Worm (Caenorhabditis elegans) whole organism, mixed stage, embryonic: ENCODE results near the gene F49E12.7.

ENCODE experiments used
- M03D4.4 ChIP-seq: sonication (generic microtip); optimal IDR thresholded peaks from 2 replicates; lab custom pipeline; 2017; ENCODE audit warnings: mild to moderate bottlenecking, missing genetic modification characterization, missing compliant biosample characterization
- bed-3 ChIP-seq: fragments of 200-800 bp; sonication (Bioruptor generic); optimal IDR thresholded peaks from 3 replicates; lab custom pipeline; 2018; ENCODE audit warnings: mild to moderate bottlenecking, missing genetic modification characterization, moderate library complexity, missing compliant biosample characterization
- blmp-1 ChIP-seq: fragments of 150-350 bp; optimal IDR thresholded peaks from 2 replicates; lab custom pipeline; 2014; ENCODE audit warnings: missing biosample characterization, missing genetic modification characterization
- ceh-39 ChIP-seq: fragments of 150-350 bp; optimal IDR thresholded peaks from 2 replicates; lab custom pipeline; 2014; ENCODE audit warnings: missing biosample characterization, missing genetic modification characterization
- ceh-43 ChIP-seq: fragments of 200-800 bp; sonication (Bioruptor generic); optimal IDR thresholded peaks from 2 replicates; lab custom pipeline; 2018; ENCODE audit warnings: mild to moderate bottlenecking, missing genetic modification characterization, moderate library complexity, missing compliant biosample characterization
- ceh-83 ChIP-seq: fragments of 200-800 bp; sonication (Bioruptor generic); optimal IDR thresholded peaks from 2 replicates; lab custom pipeline; 2018; ENCODE audit warnings: mild to moderate bottlenecking, missing genetic modification characterization, missing compliant biosample characterization
- ces-1 ChIP-seq: fragments of 150-350 bp; optimal IDR thresholded peaks from 2 replicates; lab custom pipeline; 2014; ENCODE audit warnings: missing biosample characterization, missing genetic modification reagents, missing genetic modification characterization
- cnd-1 ChIP-seq: fragments of 200-800 bp; sonication (Bioruptor generic); optimal IDR thresholded peaks from 2 replicates; lab custom pipeline; 2018; ENCODE audit warnings: mild to moderate bottlenecking, missing genetic modification characterization, missing compliant biosample characterization
- drap-1 ChIP-seq: fragments of 200-800 bp; sonication (Bioruptor generic); optimal IDR thresholded peaks from 3 replicates; lab custom pipeline; 2018; ENCODE audit warnings: mild to moderate bottlenecking, missing genetic modification characterization, missing compliant biosample characterization
- elt-1 ChIP-seq: sonication (generic microtip); optimal IDR thresholded peaks from 2 replicates; lab custom pipeline; 2017; ENCODE audit warnings: missing genetic modification characterization, mild to moderate bottlenecking, missing compliant biosample characterization, antibody characterized with exemption, moderate library complexity, borderline replicate concordance; ENCODE audit not compliant: insufficient read depth
- elt-3 ChIP-seq: fragments of 150-350 bp; optimal IDR thresholded peaks from 2 replicates; lab custom pipeline; 2014; ENCODE audit warnings: missing biosample characterization, missing genetic modification characterization
- flh-1 ChIP-seq: fragments of 200-800 bp; sonication (Bioruptor generic); optimal IDR thresholded peaks from 2 replicates; lab custom pipeline; 2018; ENCODE audit warnings: mild to moderate bottlenecking, missing genetic modification characterization, moderate library complexity, missing compliant biosample characterization
- ham-2 ChIP-seq: fragments of 200-800 bp; sonication (Bioruptor generic); optimal IDR thresholded peaks from 2 replicates; lab custom pipeline; 2018; ENCODE audit warnings: mild to moderate bottlenecking, missing genetic modification characterization, missing compliant biosample characterization
- hlh-1 ChIP-seq: fragments of 150-350 bp; optimal IDR thresholded peaks from 2 replicates; lab custom pipeline; 2014; ENCODE audit warnings: missing biosample characterization, missing genetic modification reagents, missing genetic modification characterization
- lin-13 ChIP-seq: fragments of 150-350 bp; optimal IDR thresholded peaks from 2 replicates; lab custom pipeline; 2014; ENCODE audit warnings: missing biosample characterization, missing genetic modification characterization
- lin-32 ChIP-seq: fragments of 200-800 bp; sonication (Bioruptor generic); optimal IDR thresholded peaks from 2 replicates; lab custom pipeline; 2018; ENCODE audit warnings: mild to moderate bottlenecking, missing genetic modification characterization, missing compliant biosample characterization
- lsy-2 ChIP-seq: fragments of 150-350 bp; optimal IDR thresholded peaks from 2 replicates; lab custom pipeline; 2014; ENCODE audit warnings: missing biosample characterization, missing genetic modification characterization
- mep-1 ChIP-seq: fragments of 150-350 bp; optimal IDR thresholded peaks from 2 replicates; lab custom pipeline; 2017; ENCODE audit warnings: missing biosample characterization, missing genetic modification reagents, missing genetic modification characterization, inconsistent platforms
- nhr-12 ChIP-seq: fragments of 150-350 bp; optimal IDR thresholded peaks from 2 replicates; lab custom pipeline; 2014; ENCODE audit warnings: missing biosample characterization, missing genetic modification characterization
- nhr-2 ChIP-seq: fragments of 150-350 bp; optimal IDR thresholded peaks from 2 replicates; lab custom pipeline; 2014; ENCODE audit warnings: missing biosample characterization, missing genetic modification characterization
- nhr-237 ChIP-seq: fragments of 150-350 bp; optimal IDR thresholded peaks from 2 replicates; lab custom pipeline; 2014; ENCODE audit warnings: missing biosample characterization, missing genetic modification characterization
- nhr-28 ChIP-seq: fragments of 150-350 bp; optimal IDR thresholded peaks from 2 replicates; lab custom pipeline; 2014; ENCODE audit warnings: missing biosample characterization, missing genetic modification characterization
- nhr-76 ChIP-seq: sonication (generic microtip); optimal IDR thresholded peaks from 2 replicates; lab custom pipeline; 2017; ENCODE audit warnings: missing biosample characterization, missing genetic modification characterization
- pha-4 ChIP-seq: fragments of 150-350 bp; optimal IDR thresholded peaks from 2 replicates; lab custom pipeline; 2018; ENCODE audit warnings: missing biosample characterization, missing genetic modification reagents, missing genetic modification characterization
- sem-2 ChIP-seq: fragments of 200-800 bp; sonication (Bioruptor generic); optimal IDR thresholded peaks from 2 replicates; lab custom pipeline; 2018; ENCODE audit warnings: mild to moderate bottlenecking, missing genetic modification characterization, missing compliant biosample characterization
- snpc-4 ChIP-seq: fragments of 150-350 bp; optimal IDR thresholded peaks from 2 replicates; lab custom pipeline; 2014; ENCODE audit warnings: missing biosample characterization, missing genetic modification characterization
- sptf-1 ChIP-seq: sonication (generic microtip); optimal IDR thresholded peaks from 2 replicates; lab custom pipeline; 2017; ENCODE audit warnings: mild to moderate bottlenecking, missing genetic modification characterization, moderate library complexity, missing compliant biosample characterization
- tbx-8 ChIP-seq: fragments of 200-800 bp; sonication (Bioruptor generic); optimal IDR thresholded peaks from 2 replicates; lab custom pipeline; 2018; ENCODE audit warnings: mild to moderate bottlenecking, missing genetic modification characterization, moderate library complexity, missing compliant biosample characterization
- unc-120 ChIP-seq: sonication (generic microtip); optimal IDR thresholded peaks from 2 replicates; lab custom pipeline; 2017; ENCODE audit warnings: missing genetic modification characterization, missing compliant biosample characterization; ENCODE audit not compliant: poor library complexity, severe bottlenecking
- unc-39 ChIP-seq: fragments of 150-350 bp; optimal IDR thresholded peaks from 2 replicates; lab custom pipeline; 2014; ENCODE audit warnings: missing biosample characterization, missing genetic modification characterization
- unc-62 ChIP-seq: fragments of 150-350 bp; optimal IDR thresholded peaks from 2 replicates; lab custom pipeline; 2014; ENCODE audit warnings: missing biosample characterization, missing genetic modification reagents, missing genetic modification characterization
- zip-8 ChIP-seq: fragments of 150-350 bp; optimal IDR thresholded peaks from 2 replicates; lab custom pipeline; 2014; ENCODE audit warnings: missing biosample characterization, missing genetic modification characterization
- ztf-11 ChIP-seq: fragments of 150-350 bp; optimal IDR thresholded peaks from 2 replicates; lab custom pipeline; 2014; ENCODE audit warnings: missing biosample characterization, missing genetic modification characterization

Gene F49E12.7

DNA sequence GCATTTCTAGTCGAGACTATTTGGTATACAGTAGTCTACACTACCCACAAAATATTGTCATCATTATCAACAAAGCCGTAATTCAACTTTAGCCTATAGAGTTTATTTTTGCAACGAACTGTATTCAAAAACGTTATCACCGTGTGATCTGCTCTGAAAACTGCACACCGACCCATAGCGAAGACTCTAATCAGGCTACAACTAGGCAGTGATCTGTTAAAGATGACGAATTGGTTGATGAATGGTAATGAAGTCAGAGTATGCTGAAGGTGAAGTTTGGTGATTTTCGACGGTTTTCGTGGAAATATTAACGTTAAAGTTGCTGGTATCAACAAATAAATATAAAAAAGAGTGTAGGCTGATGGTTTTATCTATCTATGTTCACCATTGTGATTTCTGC is 9.0 kb downstream of the F49E12.7 start:
- TF ChIP-seq cnd-1 (tag; lab: Kevin White, UChicago) (no peak), elt-1 (no peak), ceh-83 (no peak), ham-2 (GFP tag; lab: Kevin White, UChicago) (no peak), nhr-28 (no peak), ztf-11 (tag; lab: Kevin White, UChicago) (no peak), unc-120 (tag; lab: Kevin White, UChicago) (no peak), nhr-2 (tag; lab: Kevin White, UChicago) (no peak), flh-1 (GFP tag; lab: Kevin White, UChicago) (no peak), sem-2 (no peak), lin-13 (tag; lab: Kevin White, UChicago) (no peak), drap-1 (GFP tag; lab: Kevin White, UChicago) (no peak), M03D4.4 (tag; lab: Kevin White, UChicago) (no peak), nhr-76 (tag; lab: Kevin White, UChicago) (no peak), lin-32 (GFP tag; lab: Kevin White, UChicago) (no peak)

DNA sequence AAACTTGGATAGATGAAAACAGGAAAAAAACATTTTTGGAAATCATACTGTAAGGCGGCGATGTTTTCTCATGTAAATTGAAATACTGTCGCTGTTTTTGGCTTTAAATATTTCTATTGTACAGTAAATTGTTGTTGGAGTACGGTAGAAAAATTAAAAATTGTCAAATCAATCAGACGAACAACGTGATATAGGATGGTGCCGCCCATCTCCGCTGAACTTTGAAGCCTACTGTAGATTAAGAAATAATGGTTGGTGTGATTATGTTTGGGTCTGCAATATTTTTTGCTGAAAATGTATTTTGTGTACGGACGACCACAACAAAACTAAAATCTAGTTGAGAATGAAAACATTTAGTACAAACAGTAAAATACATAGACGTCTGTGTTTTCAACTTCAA is 10.4 kb downstream of the F49E12.7 start:
- TF ChIP-seq bed-3 (GFP tag; lab: Kevin White, UChicago) (no peak), flh-1 (GFP tag; lab: Kevin White, UChicago) (no peak), sem-2 (no peak), pha-4 (tag; lab: Kevin White, UChicago) (no peak), tbx-8 (no peak), zip-8 (no peak), ceh-43 (GFP tag; lab: Kevin White, UChicago) (no peak), ceh-39 (tag; lab: Kevin White, UChicago) (no peak), sptf-1 (tag; lab: Kevin White, UChicago) (no peak), lin-32 (GFP tag; lab: Kevin White, UChicago) (no peak), unc-120 (tag; lab: Kevin White, UChicago) (no peak), nhr-76 (tag; lab: Kevin White, UChicago) (no peak), ham-2 (GFP tag; lab: Kevin White, UChicago) (no peak)

DNA sequence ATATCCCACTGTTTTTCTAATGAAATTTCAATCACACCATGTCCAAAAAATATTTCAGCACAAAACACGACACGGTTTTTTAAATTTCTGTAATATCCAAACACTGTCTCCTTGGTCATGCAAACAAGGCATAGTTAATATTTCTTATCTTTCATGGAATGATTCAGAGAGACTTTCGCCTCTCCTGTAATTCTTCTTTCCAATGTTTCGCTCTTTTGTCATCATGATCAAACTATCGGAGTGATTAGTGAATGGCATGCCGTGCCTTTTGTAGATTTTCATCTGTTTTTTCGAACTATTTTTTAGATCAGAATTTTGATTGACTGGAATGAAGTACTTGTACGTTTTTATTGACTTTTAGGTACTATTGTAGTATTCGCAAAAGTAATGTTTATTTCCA is 11.6 kb downstream of the F49E12.7 start:
- TF ChIP-seq nhr-28 (no peak), unc-39 (tag; lab: Kevin White, UChicago) (no peak), ceh-83 (no peak), ceh-43 (GFP tag; lab: Kevin White, UChicago) (no peak), ceh-39 (tag; lab: Kevin White, UChicago) (no peak), unc-62 (GFP tag; lab: Kevin White, UChicago) (no peak), blmp-1 (no peak), unc-120 (tag; lab: Kevin White, UChicago) (no peak), flh-1 (GFP tag; lab: Kevin White, UChicago) (no peak), ces-1 (GFP tag; lab: Kevin White, UChicago) (no peak), zip-8 (no peak), tbx-8 (no peak), ztf-11 (tag; lab: Kevin White, UChicago) (no peak), nhr-237 (tag; lab: Kevin White, UChicago) (no peak), elt-1 (no peak), elt-3 (tag; lab: Kevin White, UChicago) (no peak), pha-4 (tag; lab: Kevin White, UChicago) (no peak), lsy-2 (no peak)

- TF ChIP-seq elt-1: no peak
- TF ChIP-seq cnd-1 (tag; lab: Kevin White, UChicago): no peak
- no peak for TF ChIP-seq nhr-237 (tag; lab: Kevin White, UChicago)
- TF ChIP-seq snpc-4 (tag; lab: Kevin White, UChicago): no peak
- no peak for TF ChIP-seq unc-62 (GFP tag; lab: Kevin White, UChicago)
- TF ChIP-seq zip-8: no peak
- no peak for TF ChIP-seq nhr-12 (tag; lab: Kevin White, UChicago)
- TF ChIP-seq lin-32 (GFP tag; lab: Kevin White, UChicago): no peak
- TF ChIP-seq hlh-1: no peak
- no peak for TF ChIP-seq bed-3 (GFP tag; lab: Kevin White, UChicago)
- TF ChIP-seq nhr-28: no peak
- no peak for TF ChIP-seq nhr-76 (tag; lab: Kevin White, UChicago)
- TF ChIP-seq sem-2: no peak
- no peak for TF ChIP-seq ces-1 (GFP tag; lab: Kevin White, UChicago)
- no peak for TF ChIP-seq ceh-83
- no peak for TF ChIP-seq pha-4 (tag; lab: Kevin White, UChicago)
- TF ChIP-seq nhr-2 (tag; lab: Kevin White, UChicago): no peak
- no peak for TF ChIP-seq sptf-1 (tag; lab: Kevin White, UChicago)
- TF ChIP-seq mep-1 (tag; lab: Kevin White, UChicago): no peak
- no peak for TF ChIP-seq lsy-2
Observed at ce11 chrII:8382880-8383279, 13.1 kb downstream of the F49E12.7 start.
